In the genomic region with DNA sequence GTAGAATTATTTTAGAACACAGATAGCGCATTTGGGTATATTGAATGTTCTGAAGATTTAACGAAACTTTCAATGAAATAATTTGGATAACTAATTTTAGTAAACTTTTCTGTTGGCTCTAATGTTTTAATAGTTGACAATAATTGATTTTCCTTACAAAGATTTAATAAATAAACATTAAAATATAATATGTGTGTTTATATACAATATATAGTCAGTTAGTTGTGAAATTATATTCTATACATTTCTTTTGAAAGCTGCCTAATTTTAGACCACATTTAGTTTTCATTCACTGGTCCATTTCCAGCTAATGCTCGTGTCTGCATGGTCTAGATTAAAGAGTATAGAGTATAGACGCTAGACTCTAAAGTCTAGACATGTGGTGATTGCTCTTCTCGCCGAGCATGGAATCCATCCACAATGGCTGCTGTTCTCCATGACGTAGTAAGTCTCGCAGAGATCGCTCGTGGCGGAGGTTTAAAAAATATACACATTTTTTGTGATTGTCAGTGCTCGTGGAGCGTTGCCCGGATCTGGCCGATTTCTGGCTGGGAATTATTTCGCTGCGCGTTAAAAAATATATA, we compare ENCODE assay signal across 1 fruit fly cellular context.
TF ChIP-seq lines count a peak whose summit lies in the region.

A gene (plus strand): TSS at position 534 of the 584 bp plus-strand sequence.

TF ChIP-seq in whole organism, embryonic, 481 proteins besides CTCF, POLR2A, EP300 and RAD21 (continued from another document):
- no peak for TF ChIP-seq abd-A (tag; optimal IDR thresholded peaks at IDR 0.05; lab: Kevin White, UChicago)
- TF ChIP-seq bbx (GFP tag; IDR thresholded peaks at IDR 0.05; lab: Robert Waterston, UW; ENCODE audit: partially characterized antibody) = no peak
- no peak for TF ChIP-seq vvl (GFP tag; IDR thresholded peaks at IDR 0.05; lab: Robert Waterston, UW)
- no peak for TF ChIP-seq CG8478 (optimal IDR thresholded peaks at IDR 0.05; lab: Kevin White, UChicago)
- no peak for TF ChIP-seq Dbx (GFP tag; IDR thresholded peaks at IDR 0.05; lab: Robert Waterston, UW)
- TF ChIP-seq pnt (GFP tag; optimal IDR thresholded peaks at IDR 0.05; lab: Kevin White, UChicago) = no peak
- peak; percentile 23 for TF ChIP-seq twi (tag; optimal IDR thresholded peaks at IDR 0.05; lab: Kevin White, UChicago)
- peak; percentile 52 for TF ChIP-seq CG13424 (tag; optimal IDR thresholded peaks at IDR 0.05; lab: Kevin White, UChicago)
- TF ChIP-seq lbe (GFP tag; optimal IDR thresholded peaks at IDR 0.05; lab: Kevin White, UChicago) = no peak
- no peak for TF ChIP-seq CG11504 (tag; optimal IDR thresholded peaks at IDR 0.05; lab: Kevin White, UChicago)
- TF ChIP-seq grau (tag; optimal IDR thresholded peaks at IDR 0.05; lab: Kevin White, UChicago) = peak; percentile 40
- no peak for TF ChIP-seq CG13624 (GFP tag; optimal IDR thresholded peaks at IDR 0.05; lab: Kevin White, UChicago)
- no peak for TF ChIP-seq CG1529 (GFP tag; optimal IDR thresholded peaks at IDR 0.05; lab: Kevin White, UChicago)
- TF ChIP-seq dmrt99B (tag; optimal IDR thresholded peaks at IDR 0.05; lab: Kevin White, UChicago) = peak; percentile 56
- no peak for TF ChIP-seq D (optimal IDR thresholded peaks at IDR 0.05; lab: Kevin White, UChicago)
- TF ChIP-seq D (GFP tag; optimal IDR thresholded peaks at IDR 0.05; lab: Kevin White, UChicago) = no peak
- no peak for TF ChIP-seq sqz (GFP tag; optimal IDR thresholded peaks at IDR 0.05; lab: Kevin White, UChicago)
- no peak for TF ChIP-seq Dll (GFP tag; IDR thresholded peaks at IDR 0.05; lab: Robert Waterston, UW; ENCODE audit: partially characterized antibody)
- no peak for TF ChIP-seq CG10654 (GFP tag; optimal IDR thresholded peaks at IDR 0.05; lab: Kevin White, UChicago)
- no peak for TF ChIP-seq fd64A (GFP tag; optimal IDR thresholded peaks at IDR 0.05; lab: Kevin White, UChicago)
- TF ChIP-seq CG16863 (GFP tag; optimal IDR thresholded peaks at IDR 0.05; lab: Kevin White, UChicago) = no peak
- TF ChIP-seq bcd (GFP tag; optimal IDR thresholded peaks at IDR 0.05; lab: Kevin White, UChicago) = no peak
- no peak for TF ChIP-seq NK7.1 (GFP tag; optimal IDR thresholded peaks at IDR 0.05; lab: Kevin White, UChicago)
- peak; percentile 54 for TF ChIP-seq CG2712 (tag; optimal IDR thresholded peaks at IDR 0.05; lab: Kevin White, UChicago)
- peak; percentile 94 for TF ChIP-seq D19A (tag; optimal IDR thresholded peaks at IDR 0.05; lab: Kevin White, UChicago)
- no peak for TF ChIP-seq CG2116 (GFP tag; optimal IDR thresholded peaks at IDR 0.05; lab: Kevin White, UChicago)
- TF ChIP-seq CG6175 (GFP tag; IDR thresholded peaks at IDR 0.05; lab: Robert Waterston, UW) = no peak
- TF ChIP-seq Oaz (GFP tag; IDR thresholded peaks at IDR 0.05; lab: Robert Waterston, UW) = no peak
- TF ChIP-seq bowl (GFP tag; IDR thresholded peaks at IDR 0.05; lab: Robert Waterston, UW) = no peak
- TF ChIP-seq phol (tag; optimal IDR thresholded peaks at IDR 0.05; lab: Kevin White, UChicago) = peak; percentile 45
- no peak for TF ChIP-seq klu (GFP tag; IDR thresholded peaks at IDR 0.05; lab: Robert Waterston, UW)
- TF ChIP-seq CG17328 (GFP tag; IDR thresholded peaks at IDR 0.05; lab: Robert Waterston, UW) = no peak
- TF ChIP-seq CG8924 (tag; optimal IDR thresholded peaks at IDR 0.05; lab: Kevin White, UChicago) = peak; percentile 25
- TF ChIP-seq CG4282 (GFP tag; optimal IDR thresholded peaks at IDR 0.05; lab: Kevin White, UChicago) = no peak
- no peak for TF ChIP-seq repo (GFP tag; optimal IDR thresholded peaks at IDR 0.05; lab: Kevin White, UChicago)
- no peak for TF ChIP-seq fru (optimal IDR thresholded peaks at IDR 0.05; lab: Kevin White, UChicago)
- no peak for TF ChIP-seq CG17568 (GFP tag; optimal IDR thresholded peaks at IDR 0.05; lab: Kevin White, UChicago)
- TF ChIP-seq tup (GFP tag; optimal IDR thresholded peaks at IDR 0.05; lab: Kevin White, UChicago) = no peak
- no peak for TF ChIP-seq BEAF-32 (GFP tag; optimal IDR thresholded peaks at IDR 0.05; lab: Kevin White, UChicago)
- TF ChIP-seq CG10979 (tag; optimal IDR thresholded peaks at IDR 0.05; lab: Kevin White, UChicago) = peak; percentile 42
- no peak for TF ChIP-seq CG17385 (GFP tag; optimal IDR thresholded peaks at IDR 0.05; lab: Kevin White, UChicago)
- no peak for TF ChIP-seq Tbp (GFP tag; optimal IDR thresholded peaks at IDR 0.05; lab: Kevin White, UChicago)
- no peak for TF ChIP-seq gce (GFP tag; IDR thresholded peaks at IDR 0.05; lab: Robert Waterston, UW)
- no peak for TF ChIP-seq trem (tag; optimal IDR thresholded peaks at IDR 0.05; lab: Kevin White, UChicago)
- TF ChIP-seq Hmx (GFP tag; optimal IDR thresholded peaks at IDR 0.05; lab: Kevin White, UChicago) = no peak
- no peak for TF ChIP-seq CG6254 (GFP tag; optimal IDR thresholded peaks at IDR 0.05; lab: Kevin White, UChicago)
- no peak for TF ChIP-seq lola (GFP tag; optimal IDR thresholded peaks at IDR 0.05; lab: Kevin White, UChicago)
- no peak for TF ChIP-seq CG3065 (GFP tag; optimal IDR thresholded peaks at IDR 0.05; lab: Kevin White, UChicago)
- TF ChIP-seq Ravus (GFP tag; IDR thresholded peaks at IDR 0.05; lab: Robert Waterston, UW) = no peak
- TF ChIP-seq Ssrp (tag; optimal IDR thresholded peaks at IDR 0.05; lab: Kevin White, UChicago) = peak; percentile 19
- TF ChIP-seq CG3847 (GFP tag; IDR thresholded peaks at IDR 0.05; lab: Robert Waterston, UW) = no peak
- TF ChIP-seq CG4328 (GFP tag; optimal IDR thresholded peaks at IDR 0.05; lab: Kevin White, UChicago) = no peak
- no peak for TF ChIP-seq CG6654 (GFP tag; optimal IDR thresholded peaks at IDR 0.05; lab: Kevin White, UChicago)
- TF ChIP-seq Kr (GFP tag; optimal IDR thresholded peaks at IDR 0.05; lab: Kevin White, UChicago) = no peak
- no peak for TF ChIP-seq wek (GFP tag; optimal IDR thresholded peaks at IDR 0.05; lab: Kevin White, UChicago)
- TF ChIP-seq Dad (GFP tag; optimal IDR thresholded peaks at IDR 0.05; lab: Kevin White, UChicago) = no peak
- TF ChIP-seq sens-2 (GFP tag; IDR thresholded peaks at IDR 0.05; lab: Robert Waterston, UW) = no peak
- no peak for TF ChIP-seq CG11456 (GFP tag; IDR thresholded peaks at IDR 0.05; lab: Robert Waterston, UW)
- TF ChIP-seq CG6854 (GFP tag; optimal IDR thresholded peaks at IDR 0.05; lab: Kevin White, UChicago) = no peak
- no peak for TF ChIP-seq Nf-YA (GFP tag; IDR thresholded peaks at IDR 0.05; lab: Robert Waterston, UW)
- no peak for TF ChIP-seq CG12155 (GFP tag; optimal IDR thresholded peaks at IDR 0.05; lab: Kevin White, UChicago)
- no peak for TF ChIP-seq CG15073 (GFP tag; optimal IDR thresholded peaks at IDR 0.05; lab: Kevin White, UChicago)
- TF ChIP-seq CG14710 (tag; optimal IDR thresholded peaks at IDR 0.05; lab: Kevin White, UChicago) = no peak
- no peak for TF ChIP-seq hb (GFP tag; IDR thresholded peaks at IDR 0.05; lab: Robert Waterston, UW; ENCODE audit: partially characterized antibody)
- TF ChIP-seq CG1647 (GFP tag; optimal IDR thresholded peaks at IDR 0.05; lab: Kevin White, UChicago) = no peak
- no peak for TF ChIP-seq CG17802 (tag; optimal IDR thresholded peaks at IDR 0.05; lab: Kevin White, UChicago)
- TF ChIP-seq CG18262 (tag; optimal IDR thresholded peaks at IDR 0.05; lab: Kevin White, UChicago) = peak; percentile 64
- no peak for TF ChIP-seq Bgb (GFP tag; IDR thresholded peaks at IDR 0.05; lab: Robert Waterston, UW; ENCODE audit: partially characterized antibody)
- TF ChIP-seq CG5953 (GFP tag; IDR thresholded peaks at IDR 0.05; lab: Robert Waterston, UW) = no peak
- TF ChIP-seq CG17612 (GFP tag; IDR thresholded peaks at IDR 0.05; lab: Robert Waterston, UW) = no peak
- no peak for TF ChIP-seq CG14014 (GFP tag; IDR thresholded peaks at IDR 0.05; lab: Robert Waterston, UW)
- TF ChIP-seq Hr78 (GFP tag; optimal IDR thresholded peaks at IDR 0.05; lab: Kevin White, UChicago) = no peak
- no peak for TF ChIP-seq CG15269 (tag; optimal IDR thresholded peaks at IDR 0.05; lab: Kevin White, UChicago)
- no peak for TF ChIP-seq CG16815 (GFP tag; optimal IDR thresholded peaks at IDR 0.05; lab: Kevin White, UChicago)
- no peak for TF ChIP-seq Optix (GFP tag; IDR thresholded peaks at IDR 0.05; lab: Robert Waterston, UW)
- TF ChIP-seq Hr3 (GFP tag; optimal IDR thresholded peaks at IDR 0.05; lab: Kevin White, UChicago) = no peak
- TF ChIP-seq CG3281 (GFP tag; optimal IDR thresholded peaks at IDR 0.05; lab: Kevin White, UChicago) = no peak
- no peak for TF ChIP-seq Gsc (GFP tag; IDR thresholded peaks at IDR 0.05; lab: Robert Waterston, UW)
- TF ChIP-seq en (GFP tag; optimal IDR thresholded peaks at IDR 0.05; lab: Kevin White, UChicago) = no peak
- TF ChIP-seq CG12071 (GFP tag; optimal IDR thresholded peaks at IDR 0.05; lab: Kevin White, UChicago) = no peak
- TF ChIP-seq cg (GFP tag; optimal IDR thresholded peaks at IDR 0.05; lab: Kevin White, UChicago) = no peak
- TF ChIP-seq tin (GFP tag; optimal IDR thresholded peaks at IDR 0.05; lab: Kevin White, UChicago) = no peak
- no peak for TF ChIP-seq CG4854 (GFP tag; optimal IDR thresholded peaks at IDR 0.05; lab: Kevin White, UChicago)
- no peak for TF ChIP-seq inv (GFP tag; IDR thresholded peaks at IDR 0.05; lab: Robert Waterston, UW; ENCODE audit: partially characterized antibody)
- no peak for TF ChIP-seq CG12104 (GFP tag; optimal IDR thresholded peaks at IDR 0.05; lab: Kevin White, UChicago)
- TF ChIP-seq Ets65A (GFP tag; lab: Kevin White, UChicago) = no peak
- no peak for TF ChIP-seq vfl (GFP tag; optimal IDR thresholded peaks at IDR 0.05; lab: Kevin White, UChicago)
- no peak for TF ChIP-seq CG15601 (tag; optimal IDR thresholded peaks at IDR 0.05; lab: Kevin White, UChicago)
- TF ChIP-seq zf30C (GFP tag; optimal IDR thresholded peaks at IDR 0.05; lab: Kevin White, UChicago) = no peak
- TF ChIP-seq sd (tag; optimal IDR thresholded peaks at IDR 0.05; lab: Kevin White, UChicago) = peak; percentile 16
- peak; percentile 43 for TF ChIP-seq Sox102F (GFP tag; optimal IDR thresholded peaks at IDR 0.05; lab: Kevin White, UChicago)
- TF ChIP-seq ato (GFP tag; IDR thresholded peaks at IDR 0.05; lab: Robert Waterston, UW; ENCODE audit: partially characterized antibody) = no peak
- TF ChIP-seq crol (GFP tag; IDR thresholded peaks at IDR 0.05; lab: Robert Waterston, UW) = no peak
- no peak for TF ChIP-seq CG4707 (GFP tag; optimal IDR thresholded peaks at IDR 0.05; lab: Kevin White, UChicago)
- no peak for TF ChIP-seq CG12942 (GFP tag; optimal IDR thresholded peaks at IDR 0.05; lab: Kevin White, UChicago)
- TF ChIP-seq CG17829 (tag; optimal IDR thresholded peaks at IDR 0.05; lab: Kevin White, UChicago) = peak; percentile 8
- no peak for TF ChIP-seq her (GFP tag; optimal IDR thresholded peaks at IDR 0.05; lab: Kevin White, UChicago)
- peak; percentile 3 to 5 for TF ChIP-seq Trl (optimal IDR thresholded peaks at IDR 0.05; lab: Kevin White, UChicago)
- TF ChIP-seq Trl (GFP tag; optimal IDR thresholded peaks at IDR 0.05; lab: Kevin White, UChicago) = no peak
- no peak for TF ChIP-seq oc (tag; optimal IDR thresholded peaks at IDR 0.05; lab: Kevin White, UChicago)
- TF ChIP-seq CG13894 (tag; optimal IDR thresholded peaks at IDR 0.05; lab: Kevin White, UChicago) = no peak
- no peak for TF ChIP-seq CG7745 (tag; optimal IDR thresholded peaks at IDR 0.05; lab: Kevin White, UChicago)
- TF ChIP-seq Sox100B (GFP tag; optimal IDR thresholded peaks at IDR 0.05; lab: Kevin White, UChicago) = no peak
- TF ChIP-seq CG2678 (tag; optimal IDR thresholded peaks at IDR 0.05; lab: Kevin White, UChicago) = no peak
- TF ChIP-seq knrl (GFP tag; IDR thresholded peaks at IDR 0.05; lab: Robert Waterston, UW; ENCODE audit: partially characterized antibody) = no peak
- no peak for TF ChIP-seq eve (GFP tag; optimal IDR thresholded peaks at IDR 0.05; lab: Kevin White, UChicago)
- no peak for TF ChIP-seq gcm2 (GFP tag; optimal IDR thresholded peaks at IDR 0.05; lab: Kevin White, UChicago)
- no peak for TF ChIP-seq CG9215 (GFP tag; IDR thresholded peaks at IDR 0.05; lab: Robert Waterston, UW)
- TF ChIP-seq CG10274 (GFP tag; optimal IDR thresholded peaks at IDR 0.05; lab: Kevin White, UChicago) = no peak
- no peak for TF ChIP-seq stc (GFP tag; IDR thresholded peaks at IDR 0.05; lab: Robert Waterston, UW)
- TF ChIP-seq zen2 (GFP tag; IDR thresholded peaks at IDR 0.05; lab: Robert Waterston, UW; ENCODE audit: partially characterized antibody) = no peak
- TF ChIP-seq CG14441 (GFP tag; IDR thresholded peaks at IDR 0.05; lab: Robert Waterston, UW) = no peak
- no peak for TF ChIP-seq bigmax (GFP tag; optimal IDR thresholded peaks at IDR 0.05; lab: Kevin White, UChicago)
- TF ChIP-seq Med (GFP tag; lab: Kevin White, UChicago) = peak; percentile 43
- TF ChIP-seq CG1603 (tag; optimal IDR thresholded peaks at IDR 0.05; lab: Kevin White, UChicago) = no peak
- no peak for TF ChIP-seq toy (GFP tag; IDR thresholded peaks at IDR 0.05; lab: Robert Waterston, UW)
- no peak for TF ChIP-seq Antp (GFP tag; optimal IDR thresholded peaks at IDR 0.05; lab: Kevin White, UChicago)
- no peak for TF ChIP-seq CG11696 (GFP tag; IDR thresholded peaks at IDR 0.05; lab: Robert Waterston, UW)
- TF ChIP-seq NFAT (GFP tag; IDR thresholded peaks at IDR 0.05; lab: Robert Waterston, UW) = no peak
- no peak for TF ChIP-seq sens (GFP tag; lab: Kevin White, UChicago)
- TF ChIP-seq ara (GFP tag; IDR thresholded peaks at IDR 0.05; lab: Robert Waterston, UW) = no peak
- TF ChIP-seq CG10267 (tag; optimal IDR thresholded peaks at IDR 0.05; lab: Kevin White, UChicago) = no peak
- no peak for TF ChIP-seq CG9727 (GFP tag; optimal IDR thresholded peaks at IDR 0.05; lab: Kevin White, UChicago)
- no peak for TF ChIP-seq Doc3 (GFP tag; IDR thresholded peaks at IDR 0.05; lab: Robert Waterston, UW; ENCODE audit: partially characterized antibody)
- TF ChIP-seq CG14860 (GFP tag; IDR thresholded peaks at IDR 0.05; lab: Robert Waterston, UW; ENCODE audit: partially characterized antibody) = no peak
- no peak for TF ChIP-seq NC2β (GFP tag; optimal IDR thresholded peaks at IDR 0.05; lab: Kevin White, UChicago)
- no peak for TF ChIP-seq C15 (GFP tag; IDR thresholded peaks at IDR 0.05; lab: Robert Waterston, UW)
- TF ChIP-seq CG12391 (tag; optimal IDR thresholded peaks at IDR 0.05; lab: Kevin White, UChicago) = peak; percentile 8
- peak in 1 of 2 experiments; percentile 40 for TF ChIP-seq bsh (GFP tag; optimal IDR thresholded peaks at IDR 0.05; lab: Kevin White, UChicago)
- TF ChIP-seq wdn (GFP tag; IDR thresholded peaks at IDR 0.05; lab: Robert Waterston, UW) = no peak
- no peak for TF ChIP-seq CG11247 (GFP tag; IDR thresholded peaks at IDR 0.05; lab: Robert Waterston, UW)
